Fruit fly (Drosophila melanogaster) whole organism, prepupa: ENCODE measurements around the gene CG3285.
A peak's percentile ranks its signal among the peaks of the same experiment; 100 is the strongest.

ENCODE experiments used
- Blimp-1 ChIP-seq: fragments of 200-800 bp; sonication (Bioruptor generic); optimal IDR thresholded peaks from 3 replicates; lab custom pipeline; 2017; ENCODE audit warnings: missing biosample characterization, missing genetic modification characterization, mild to moderate bottlenecking, moderate library complexity, missing genetic modification reagents
- CG10631 ChIP-seq: fragments of 200-800 bp; sonication (Bioruptor generic); optimal IDR thresholded peaks from 2 replicates; lab custom pipeline; 2016; ENCODE audit warnings: missing biosample characterization, missing genetic modification characterization
- CG10669 ChIP-seq: fragments of 200-800 bp; sonication (Bioruptor generic); optimal IDR thresholded peaks from 3 replicates; lab custom pipeline; 2018; ENCODE audit warnings: missing biosample characterization, mild to moderate bottlenecking, missing genetic modification characterization, moderate library complexity
- CG11762 ChIP-seq: fragments of 200-800 bp; sonication (Bioruptor generic); optimal IDR thresholded peaks from 3 replicates; lab custom pipeline; 2016; ENCODE audit warnings: missing biosample characterization, missing genetic modification characterization; ENCODE audit not compliant: insufficient read depth
- CG16779 ChIP-seq: fragments of 200-800 bp; sonication (Bioruptor generic); optimal IDR thresholded peaks from 3 replicates; lab custom pipeline; 2017; ENCODE audit warnings: missing biosample characterization, mild to moderate bottlenecking, missing genetic modification characterization
- CG32006 ChIP-seq: fragments of 200-800 bp; sonication (Bioruptor generic); optimal IDR thresholded peaks from 3 replicates; lab custom pipeline; 2017; ENCODE audit warnings: missing biosample characterization, mild to moderate bottlenecking, missing genetic modification characterization
- CG6792 ChIP-seq: fragments of 200-800 bp; sonication (Bioruptor generic); optimal IDR thresholded peaks from 3 replicates; lab custom pipeline; 2016; ENCODE audit warnings: missing biosample characterization, missing genetic modification characterization
- CG6854 ChIP-seq: fragments of 200-800 bp; sonication (Bioruptor generic); optimal IDR thresholded peaks from 2 replicates; lab custom pipeline; 2017; ENCODE audit warnings: missing biosample characterization, mild to moderate bottlenecking, missing genetic modification characterization
- CG8119 ChIP-seq: fragments of 200-800 bp; sonication (Bioruptor generic); IDR thresholded peaks from 3 replicates; pipeline ENCODE4 v1.3.6; 2022; ENCODE audit warnings: missing biosample characterization, missing genetic modification characterization
- CG8319 ChIP-seq: fragments of 200-800 bp; sonication (Bioruptor generic); optimal IDR thresholded peaks from 3 replicates; lab custom pipeline; 2016; ENCODE audit warnings: missing biosample characterization, missing genetic modification characterization
- Eip75B ChIP-seq: fragments of 200-800 bp; sonication (Bioruptor generic); optimal IDR thresholded peaks from 3 replicates; lab custom pipeline; 2016; ENCODE audit warnings: missing biosample characterization, missing genetic modification characterization
- Eip78C ChIP-seq: fragments of 200-800 bp; sonication (Bioruptor generic); peaks from one replicate; lab custom pipeline; 2016; ENCODE audit warnings: missing biosample characterization, missing genetic modification characterization
- Eip93F ChIP-seq: fragments of 200-800 bp; sonication (Bioruptor generic); optimal IDR thresholded peaks from 2 replicates; lab custom pipeline; 2016; ENCODE audit warnings: missing biosample characterization, mild to moderate bottlenecking, missing genetic modification characterization
- Ets21C ChIP-seq: fragments of 200-800 bp; sonication (Bioruptor generic); optimal IDR thresholded peaks from 3 replicates; lab custom pipeline; 2016; ENCODE audit warnings: missing biosample characterization, missing genetic modification characterization
- Ets96B ChIP-seq: fragments of 200-800 bp; optimal IDR thresholded peaks from 2 replicates; lab custom pipeline; 2019; ENCODE audit warnings: missing biosample characterization, mild to moderate bottlenecking, missing genetic modification characterization, moderate library complexity
- Gug ChIP-seq: fragments of 200-800 bp; sonication (Bioruptor generic); IDR thresholded peaks from 2 replicates; pipeline ENCODE4 v1.3.6; 2022; ENCODE audit warnings: missing biosample characterization, missing genetic modification characterization
- Hr39 ChIP-seq: fragments of 200-800 bp; sonication (Bioruptor generic); optimal IDR thresholded peaks from 2 replicates; lab custom pipeline; 2016; ENCODE audit warnings: missing biosample characterization, missing genetic modification characterization
- Hr4 ChIP-seq: fragments of 200-800 bp; sonication (Bioruptor generic); optimal IDR thresholded peaks from 3 replicates; lab custom pipeline; 2016; ENCODE audit warnings: missing biosample characterization, missing genetic modification characterization
- Met ChIP-seq: fragments of 200-800 bp; sonication (Bioruptor generic); optimal IDR thresholded peaks from 3 replicates; lab custom pipeline; 2016; ENCODE audit warnings: missing biosample characterization, missing genetic modification characterization
- OdsH ChIP-seq: fragments of 200-800 bp; sonication (Bioruptor generic); optimal IDR thresholded peaks from 3 replicates; lab custom pipeline; 2016; ENCODE audit warnings: missing biosample characterization, missing genetic modification characterization
- Sox14 ChIP-seq: fragments of 200-800 bp; sonication (Bioruptor generic); optimal IDR thresholded peaks from 3 replicates; lab custom pipeline; 2016; ENCODE audit warnings: missing biosample characterization, missing genetic modification characterization
- achi ChIP-seq: fragments of 200-800 bp; sonication (Bioruptor generic); optimal IDR thresholded peaks from 3 replicates; lab custom pipeline; 2016; ENCODE audit warnings: missing biosample characterization, missing genetic modification characterization
- acj6 ChIP-seq: fragments of 200-800 bp; sonication (Bioruptor generic); optimal IDR thresholded peaks from 3 replicates; lab custom pipeline; 2016; ENCODE audit warnings: missing biosample characterization, missing genetic modification characterization
- cyc ChIP-seq: fragments of 200-800 bp; sonication (Bioruptor generic); optimal IDR thresholded peaks from 3 replicates; lab custom pipeline; 2016; ENCODE audit warnings: missing biosample characterization, missing genetic modification characterization
- dac ChIP-seq: fragments of 200-800 bp; sonication (Bioruptor generic); optimal IDR thresholded peaks from 2 replicates; lab custom pipeline; 2017; ENCODE audit warnings: missing biosample characterization, mild to moderate bottlenecking, missing genetic modification characterization
- dsx ChIP-seq: fragments of 200-800 bp; optimal IDR thresholded peaks from 3 replicates; lab custom pipeline; 2019; ENCODE audit warnings: missing biosample characterization, mild to moderate bottlenecking, missing genetic modification characterization, moderate library complexity; ENCODE audit not compliant: poor library complexity, severe bottlenecking
- eg ChIP-seq: fragments of 200-800 bp; sonication (Bioruptor generic); IDR thresholded peaks from 3 replicates; pipeline ENCODE4 v1.3.6; 2022; ENCODE audit warnings: missing biosample characterization, missing genetic modification characterization
- fd59A ChIP-seq: fragments of 200-800 bp; sonication (Bioruptor generic); optimal IDR thresholded peaks from 2 replicates; lab custom pipeline; 2017; ENCODE audit warnings: missing biosample characterization, mild to moderate bottlenecking, missing genetic modification characterization, missing genetic modification reagents
- fkh ChIP-seq: fragments of 200-800 bp; sonication (Bioruptor generic); optimal IDR thresholded peaks from 3 replicates; lab custom pipeline; 2017; ENCODE audit warnings: missing biosample characterization, mild to moderate bottlenecking, missing genetic modification characterization, moderate library complexity
- lz ChIP-seq: fragments of 200-800 bp; sonication (Bioruptor generic); optimal IDR thresholded peaks from 3 replicates; lab custom pipeline; 2016; ENCODE audit warnings: missing biosample characterization, missing genetic modification characterization
- net ChIP-seq: fragments of 200-800 bp; sonication (Bioruptor generic); optimal IDR thresholded peaks from 3 replicates; lab custom pipeline; 2016; ENCODE audit warnings: missing biosample characterization, missing genetic modification characterization
- salr ChIP-seq, 2 experiments: fragments of 200-800 bp; sonication (Bioruptor generic); optimal IDR thresholded peaks; 3 replicates each; lab custom pipeline; 2016 to 2018; ENCODE audit warnings: missing biosample characterization in 2 of 2, missing genetic modification characterization in 2 of 2, mild to moderate bottlenecking in 1 of 2
- ss ChIP-seq, 2 experiments: fragments of 200-800 bp; sonication (Bioruptor generic); optimal IDR thresholded peaks; 2 replicates in 1 of 2; 3 replicates in 1 of 2; lab custom pipeline; 2017 to 2018; ENCODE audit warnings: mild to moderate bottlenecking in 2 of 2, missing biosample characterization in 2 of 2, missing genetic modification characterization in 2 of 2, moderate library complexity in 1 of 2
- svp ChIP-seq: fragments of 200-800 bp; sonication (Bioruptor generic); peaks from one replicate; lab custom pipeline; 2016; ENCODE audit warnings: missing biosample characterization, missing genetic modification characterization
- topi ChIP-seq: fragments of 200-800 bp; sonication (Bioruptor generic); optimal IDR thresholded peaks from 3 replicates; lab custom pipeline; 2016; ENCODE audit warnings: missing biosample characterization, missing genetic modification characterization
- vri ChIP-seq: fragments of 200-800 bp; sonication (Bioruptor generic); optimal IDR thresholded peaks from 3 replicates; lab custom pipeline; 2016; ENCODE audit warnings: missing biosample characterization, mild to moderate bottlenecking, missing genetic modification characterization

Gene CG3285

DNA sequence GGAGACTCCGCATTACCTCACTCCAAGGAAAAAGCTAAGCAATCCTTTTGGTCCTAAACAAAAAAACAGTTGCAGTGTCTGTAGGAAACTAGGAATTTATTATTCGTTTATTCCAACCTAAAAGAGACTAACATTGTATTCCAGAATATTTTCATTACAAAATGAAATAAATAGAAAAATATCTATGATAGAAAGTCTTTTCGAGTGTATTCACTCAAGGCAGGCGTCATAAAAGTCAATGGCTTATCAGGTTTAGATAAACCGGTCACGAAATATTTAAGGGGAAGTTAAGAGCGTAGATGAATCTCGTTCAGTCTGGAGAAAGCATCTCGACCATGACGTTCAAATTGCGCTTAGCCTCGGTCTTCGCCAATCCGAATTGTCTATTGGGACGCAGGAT lies at the start of gene CG3285:
Gene CG3285 (plus strand): TSS at position 301 of the 400 bp plus-strand sequence.
- TF ChIP-seq fd59A (GFP tag; lab: Kevin White, UChicago) (no peak), eg (GFP tag; lab: Robert Waterston, UW) (0 out of 3 replicates have a peak, but pooled peaks have one; percentile 30)

DNA sequence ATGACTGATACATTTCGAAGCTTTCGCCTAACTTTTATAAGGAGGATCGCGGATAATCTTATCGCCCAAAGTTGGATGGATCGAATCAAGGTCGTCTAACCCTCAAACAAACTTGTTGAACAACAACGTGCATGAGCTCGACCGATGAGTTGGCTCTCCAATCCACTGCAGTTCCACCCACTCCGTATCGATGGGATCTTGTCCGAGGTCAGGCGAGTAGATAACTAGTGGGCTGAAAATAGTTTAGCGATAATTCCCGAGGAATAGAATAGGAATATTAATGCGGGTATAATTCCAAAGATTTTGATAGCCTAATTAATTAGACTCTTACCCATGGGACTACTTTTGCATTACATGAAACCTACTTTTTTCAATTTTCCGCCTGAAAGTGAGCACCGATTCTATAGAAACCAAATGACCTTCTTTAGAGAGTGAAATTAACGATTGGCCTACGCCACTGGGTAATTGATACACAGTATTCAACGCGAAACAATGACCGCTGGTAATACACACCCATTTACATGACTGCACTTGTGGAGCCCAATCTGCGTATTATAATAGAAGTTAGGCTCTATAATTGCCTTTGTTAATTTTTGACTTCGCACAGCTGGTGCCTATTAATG lies 36.9 kb upstream of the CG3285 start:
- TF ChIP-seq Blimp-1 (GFP tag; lab: Kevin White, UChicago): no peak
- no peak for TF ChIP-seq cyc (GFP tag; lab: Kevin White, UChicago)
- peak; percentile 74 for TF ChIP-seq svp (GFP tag; lab: Kevin White, UChicago)
- no peak for TF ChIP-seq ss (GFP tag; optimal IDR thresholded peaks at IDR 0.05; lab: Kevin White, UChicago)
- TF ChIP-seq CG11762: no peak
- TF ChIP-seq Ets96B: no peak

DNA sequence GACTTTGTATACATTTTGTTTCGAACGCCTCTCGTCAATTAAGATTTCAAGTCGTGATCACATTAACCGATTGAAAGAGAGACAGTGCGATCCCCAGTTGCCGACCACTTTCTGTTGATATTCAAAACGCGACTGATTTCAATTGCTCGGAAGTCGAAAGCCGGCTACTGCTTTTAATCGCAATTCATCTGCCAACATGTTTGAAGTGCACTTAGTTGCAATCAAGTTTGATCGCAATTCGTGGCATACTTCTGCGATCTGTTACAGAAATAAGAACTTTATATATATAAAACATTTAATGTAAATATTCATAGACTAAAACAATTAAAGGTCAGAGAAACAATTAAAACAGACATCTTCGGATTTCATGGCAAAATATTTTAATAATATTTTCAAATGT lies 36.2 kb upstream of the CG3285 start, which contains the start of gene CG9664:
Gene CG9664 (minus strand): TSS at position 135 of the 400 bp plus-strand sequence.
- TF ChIP-seq CG32006 (GFP tag; lab: Kevin White, UChicago) (no peak), Hr39 (no peak), Eip78C (GFP tag; lab: Kevin White, UChicago) (peak; percentile 48), Met (GFP tag; lab: Kevin White, UChicago) (no peak), dsx (GFP tag; lab: Kevin White, UChicago) (no peak), topi (GFP tag; lab: Kevin White, UChicago) (no peak), Blimp-1 (GFP tag; lab: Kevin White, UChicago) (no peak), dac (GFP tag; lab: Kevin White, UChicago) (no peak), net (GFP tag; lab: Kevin White, UChicago) (no peak), CG6792 (GFP tag; lab: Kevin White, UChicago) (no peak), Hr4 (GFP tag; lab: Kevin White, UChicago) (no peak), salr (GFP tag; optimal IDR thresholded peaks at IDR 0.05; lab: Kevin White, UChicago) (no peak), achi (GFP tag; lab: Kevin White, UChicago) (no peak), cyc (GFP tag; lab: Kevin White, UChicago) (no peak), CG8319 (no peak), svp (GFP tag; lab: Kevin White, UChicago) (peak; percentile 33), fkh (no peak), Eip75B (GFP tag; lab: Kevin White, UChicago) (no peak), Eip93F (GFP tag; lab: Kevin White, UChicago) (peak; percentile 49), CG10631 (no peak)

DNA sequence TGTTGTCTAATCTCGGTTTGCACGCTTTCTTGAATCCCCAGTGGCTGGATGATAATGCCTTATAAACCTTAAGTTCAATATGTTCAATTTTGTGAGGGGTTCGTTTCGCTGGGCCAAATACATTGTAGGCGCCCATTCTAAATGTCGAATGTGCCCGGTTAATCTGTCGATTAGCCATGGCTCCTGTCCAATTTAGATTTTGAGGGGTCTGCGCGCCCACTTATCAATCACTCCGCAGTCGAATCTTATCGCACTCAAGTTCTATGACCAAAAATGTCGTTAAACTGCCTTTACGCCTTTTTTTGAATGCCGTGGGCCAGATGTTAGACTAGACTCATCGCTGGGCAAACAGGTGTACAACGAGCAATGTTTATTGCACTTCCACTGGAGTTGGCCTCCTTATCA lies 32.7 kb upstream of the CG3285 start:
- peak; percentile 59 for TF ChIP-seq vri
- TF ChIP-seq CG6854: no peak
- TF ChIP-seq Gug (GFP tag; lab: Robert Waterston, UW): no peak
- no peak for TF ChIP-seq acj6 (GFP tag; lab: Kevin White, UChicago)
- TF ChIP-seq CG32006 (GFP tag; lab: Kevin White, UChicago): no peak
- TF ChIP-seq svp (GFP tag; lab: Kevin White, UChicago): peak; percentile 59
- TF ChIP-seq, all 60 proteins: peak for 2

DNA sequence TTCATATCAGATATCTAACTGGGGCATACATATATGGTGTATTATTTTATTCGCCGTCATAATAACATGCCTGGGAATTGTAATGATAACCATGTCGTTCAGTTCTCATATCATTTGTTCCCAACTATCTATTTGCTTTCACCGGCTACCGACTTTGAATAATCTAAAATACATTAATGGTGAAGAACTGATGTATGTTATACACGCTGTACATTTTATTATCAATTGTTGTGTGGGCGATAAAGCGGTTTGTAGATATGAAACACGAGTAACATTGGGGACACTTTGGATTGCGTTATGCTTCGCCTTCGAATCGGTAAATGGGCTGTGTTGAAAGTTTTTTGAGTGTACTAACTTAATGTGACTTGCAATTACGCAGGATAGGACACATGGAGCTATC lies 31.6 kb upstream of the CG3285 start:
- no peak for TF ChIP-seq CG10669 (GFP tag; lab: Kevin White, UChicago)
- TF ChIP-seq OdsH: no peak
- TF ChIP-seq CG16779 (tag; lab: Kevin White, UChicago): no peak
- TF ChIP-seq Ets96B: no peak
- no peak for TF ChIP-seq Sox14
- TF ChIP-seq lz (GFP tag; lab: Kevin White, UChicago): no peak
- TF ChIP-seq Ets21C (GFP tag; lab: Kevin White, UChicago): no peak
- TF ChIP-seq eg (GFP tag; lab: Robert Waterston, UW): no peak
- TF ChIP-seq svp (GFP tag; lab: Kevin White, UChicago): no peak
- TF ChIP-seq CG8119 (GFP tag; lab: Robert Waterston, UW): no peak
